Fruit fly (Drosophila melanogaster): ENCODE measurements around the gene Prp40.
A peak's percentile ranks its signal among the peaks of the same experiment; 100 is the strongest.

Gene Prp40

dm6 chr2L:3039774-3040173 lies 16.7 kb downstream of the Prp40 start, which contains the start of the genes cnir and CG17221 (continued):
- TF ChIP-seq CG14965 (GFP tag; optimal IDR thresholded peaks at IDR 0.05; ENCODE audit: borderline replicate concordance), result no peak
- peak; percentile 60 for TF ChIP-seq sob (GFP tag; IDR thresholded peaks at IDR 0.05)
- TF ChIP-seq Taf1 (GFP tag; IDR thresholded peaks at IDR 0.05), result no peak
- TF ChIP-seq GATAe (GFP tag; conservative IDR thresholded peaks at IDR 0.05), result no peak
- no peak for TF ChIP-seq CG4730 (GFP tag; IDR thresholded peaks at IDR 0.05)
- peak; percentile 35 for TF ChIP-seq twi (tag; optimal IDR thresholded peaks at IDR 0.05)
- no peak for TF ChIP-seq CG32772 (GFP tag; IDR thresholded peaks at IDR 0.05)
- peak; percentile 74 for TF ChIP-seq exex (tag; optimal IDR thresholded peaks at IDR 0.05)
- no peak for TF ChIP-seq rib (GFP tag; IDR thresholded peaks at IDR 0.05)
- peak; percentile 53 for TF ChIP-seq CG34224 (GFP tag; IDR thresholded peaks at IDR 0.05; ENCODE audit: partially characterized antibody)
- TF ChIP-seq ase (GFP tag; IDR thresholded peaks at IDR 0.05), result no peak; the same call in 2 of the 3 replicates
- TF ChIP-seq dpn (GFP tag; optimal IDR thresholded peaks at IDR 0.05), result peak; percentile 70 to 76
- peak; percentile 46 for TF ChIP-seq Mes4 (GFP tag; optimal IDR thresholded peaks at IDR 0.05)
- TF ChIP-seq ci (GFP tag; IDR thresholded peaks at IDR 0.05), result no peak
- TF ChIP-seq Blimp-1 (GFP tag; optimal IDR thresholded peaks at IDR 0.05), result peak; percentile 46
- TF ChIP-seq CG15601 (tag; optimal IDR thresholded peaks at IDR 0.05), result peak; percentile 49
- TF ChIP-seq fu2 (GFP tag; optimal IDR thresholded peaks at IDR 0.05), result peak; percentile 71
- TF ChIP-seq ken (GFP tag; IDR thresholded peaks at IDR 0.05), result no peak
- no peak for TF ChIP-seq TFAM (GFP tag; optimal IDR thresholded peaks at IDR 0.05)
- peak; percentile 77 for TF ChIP-seq Max (GFP tag; optimal IDR thresholded peaks at IDR 0.05)
- no peak for TF ChIP-seq ro (GFP tag; IDR thresholded peaks at IDR 0.05)
- TF ChIP-seq Camta (GFP tag; optimal IDR thresholded peaks at IDR 0.05), result peak; percentile 60
- no peak for TF ChIP-seq CG43689 (GFP tag; IDR thresholded peaks at IDR 0.05)
- TF ChIP-seq Hr3 (GFP tag; optimal IDR thresholded peaks at IDR 0.05), result peak; percentile 44
- peak; percentile 67; the same call in 1 of the 2 replicates for TF ChIP-seq slbo (GFP tag; IDR thresholded peaks at IDR 0.05)
- peak; percentile 43 for TF ChIP-seq scrt (GFP tag; optimal IDR thresholded peaks at IDR 0.05)
- TF ChIP-seq insv (GFP tag; optimal IDR thresholded peaks at IDR 0.05), result peak in 1 of 2 experiments; percentile 63
- TF ChIP-seq CG33557 (GFP tag; optimal IDR thresholded peaks at IDR 0.05), result peak; percentile 18
- TF ChIP-seq CG4282 (GFP tag; optimal IDR thresholded peaks at IDR 0.05), result no peak
- TF ChIP-seq cg (GFP tag; optimal IDR thresholded peaks at IDR 0.05), result no peak
- 0 out of 2 replicates have a peak, but pooled peaks have one; percentile 9 for TF ChIP-seq CG11085 (GFP tag; IDR thresholded peaks at IDR 0.05)
- TF ChIP-seq Dek (tag; optimal IDR thresholded peaks at IDR 0.05), result no peak
- peak; percentile 58 for TF ChIP-seq fd3F (GFP tag; optimal IDR thresholded peaks at IDR 0.05)
- peak; percentile 53 for TF ChIP-seq CG17186 (GFP tag; optimal IDR thresholded peaks at IDR 0.05)
- TF ChIP-seq CG8944 (GFP tag; optimal IDR thresholded peaks at IDR 0.05), result peak; percentile 63
- no peak for TF ChIP-seq cas (GFP tag; IDR thresholded peaks at IDR 0.05)
- TF ChIP-seq fd96Cb (tag; optimal IDR thresholded peaks at IDR 0.05), result peak; percentile 42
- peak; percentile 75 for TF ChIP-seq az2 (GFP tag; optimal IDR thresholded peaks at IDR 0.05)
- no peak for TF ChIP-seq Opbp (GFP tag; IDR thresholded peaks at IDR 0.05; ENCODE audit: partially characterized antibody)
- TF ChIP-seq tin (GFP tag; optimal IDR thresholded peaks at IDR 0.05), result peak; percentile 67
- TF ChIP-seq wek (GFP tag; optimal IDR thresholded peaks at IDR 0.05), result no peak
- TF ChIP-seq CG14710 (tag; optimal IDR thresholded peaks at IDR 0.05), result peak; percentile 78
- TF ChIP-seq CG17328 (GFP tag; IDR thresholded peaks at IDR 0.05), result no peak
- TF ChIP-seq Atf-2 (GFP tag; optimal IDR thresholded peaks at IDR 0.05), result peak; percentile 51
- peak; percentile 58 for TF ChIP-seq CG17359 (tag; optimal IDR thresholded peaks at IDR 0.05)
- no peak for TF ChIP-seq CG16813 (GFP tag; IDR thresholded peaks at IDR 0.05; ENCODE audit: partially characterized antibody)
- no peak for TF ChIP-seq Lim3 (GFP tag; IDR thresholded peaks at IDR 0.05)
- TF ChIP-seq H15 (GFP tag; IDR thresholded peaks at IDR 0.05), result no peak
- TF ChIP-seq CG9932 (GFP tag; IDR thresholded peaks at IDR 0.05), result peak; percentile 72
- no peak for TF ChIP-seq CG6175 (GFP tag; IDR thresholded peaks at IDR 0.05)
- TF ChIP-seq CG33213 (GFP tag; optimal IDR thresholded peaks at IDR 0.05), result peak; percentile 76
- TF ChIP-seq Lpt (GFP tag; optimal IDR thresholded peaks at IDR 0.05), result no peak
